Fruit fly (Drosophila melanogaster): Measurements from ENCODE around the gene CG7409.

Gene CG7409

dm6 chr3L:7772160-7772798 is 18.1 kb downstream of the CG7409 start:
- TF ChIP-seq CG11902 (GFP tag; optimal IDR thresholded peaks at IDR 0.05) (no peak), fd85E (GFP tag; optimal IDR thresholded peaks at IDR 0.05) (no peak), svp (GFP tag) (peak; percentile 46), eg (GFP tag; IDR thresholded peaks at IDR 0.05) (no peak), CG6854 (GFP tag; optimal IDR thresholded peaks at IDR 0.05) (no peak), net (GFP tag; optimal IDR thresholded peaks at IDR 0.05) (no peak), Sox102F (GFP tag; optimal IDR thresholded peaks at IDR 0.05) (no peak), CG16779 (tag; optimal IDR thresholded peaks at IDR 0.05) (peak; percentile 28)

dm6 chr3L:7773529-7773928 is 19.3 kb downstream of the CG7409 start:
- TF ChIP-seq Hr4 (GFP tag; optimal IDR thresholded peaks at IDR 0.05) (no peak), vri (GFP tag; optimal IDR thresholded peaks at IDR 0.05) (no peak)

dm6 chr3L:7774698-7775097 is 20.5 kb downstream of the CG7409 start:
- no peak for TF ChIP-seq CG8119 (GFP tag; IDR thresholded peaks at IDR 0.05)
- TF ChIP-seq CG7368 (GFP tag; optimal IDR thresholded peaks at IDR 0.05), result no peak
- no peak for TF ChIP-seq fd59A (GFP tag; optimal IDR thresholded peaks at IDR 0.05)
- no peak for TF ChIP-seq CG16779 (tag; optimal IDR thresholded peaks at IDR 0.05)
- TF ChIP-seq CG3032 (tag; optimal IDR thresholded peaks at IDR 0.05), result no peak
- TF ChIP-seq Sox15 (GFP tag; optimal IDR thresholded peaks at IDR 0.05), result no peak
- no peak for TF ChIP-seq cyc (GFP tag; optimal IDR thresholded peaks at IDR 0.05)
- TF ChIP-seq CG6276 (GFP tag; optimal IDR thresholded peaks at IDR 0.05), result no peak
- TF ChIP-seq CG3919 (GFP tag; optimal IDR thresholded peaks at IDR 0.05), result no peak
- TF ChIP-seq vri (GFP tag; optimal IDR thresholded peaks at IDR 0.05), result no peak
- no peak for TF ChIP-seq CG31627 (GFP tag; optimal IDR thresholded peaks at IDR 0.05)
- TF ChIP-seq lz (GFP tag; optimal IDR thresholded peaks at IDR 0.05), result no peak
- no peak for TF ChIP-seq CG32006 (GFP tag; optimal IDR thresholded peaks at IDR 0.05)

dm6 chr3L:7775365-7775905 is 21.2 kb downstream of the CG7409 start, which contains the start of gene Clk:
Gene Clk (minus strand): TSS chr3L:7775603.
- no peak for TF ChIP-seq CG4318 (GFP tag; optimal IDR thresholded peaks at IDR 0.05)
- peak; percentile 11 for TF ChIP-seq vri (GFP tag; optimal IDR thresholded peaks at IDR 0.05)

dm6 chr3L:7781353-7782050 is 27.3 kb downstream of the CG7409 start:
- TF ChIP-seq vri (GFP tag; optimal IDR thresholded peaks at IDR 0.05) (peak; percentile 58), CG15336 (GFP tag; IDR thresholded peaks at IDR 0.05) (peak; percentile 45; the same call in 1 of the 2 replicates), CG7368 (GFP tag; optimal IDR thresholded peaks at IDR 0.05) (no peak), svp (GFP tag) (peak; percentile 75), dsx (GFP tag; optimal IDR thresholded peaks at IDR 0.05; ENCODE audit: poor library complexity, severe bottlenecking) (peak; percentile 91), fd85E (GFP tag; optimal IDR thresholded peaks at IDR 0.05) (no peak), Met (GFP tag; optimal IDR thresholded peaks at IDR 0.05) (no peak)

- TF ChIP-seq pdm3 (GFP tag; optimal IDR thresholded peaks at IDR 0.05) (no peak), CG10669 (GFP tag; optimal IDR thresholded peaks at IDR 0.05) (no peak), Met (GFP tag; optimal IDR thresholded peaks at IDR 0.05) (peak; percentile 31), achi (GFP tag; optimal IDR thresholded peaks at IDR 0.05) (no peak), Eip75B (GFP tag; optimal IDR thresholded peaks at IDR 0.05) (no peak), CG7368 (GFP tag; optimal IDR thresholded peaks at IDR 0.05) (no peak), Hr38 (GFP tag; optimal IDR thresholded peaks at IDR 0.05) (no peak), Sox102F (GFP tag; optimal IDR thresholded peaks at IDR 0.05) (peak; percentile 20), Ets21C (GFP tag; optimal IDR thresholded peaks at IDR 0.05) (no peak), Gug (GFP tag; IDR thresholded peaks at IDR 0.05) (no peak), CG1621 (tag; optimal IDR thresholded peaks at IDR 0.05) (no peak), Sox14 (GFP tag; optimal IDR thresholded peaks at IDR 0.05) (no peak), CG34406 (GFP tag; optimal IDR thresholded peaks at IDR 0.05) (no peak), Eip78C (GFP tag) (peak; percentile 75), Lpt (GFP tag; optimal IDR thresholded peaks at IDR 0.05) (no peak), spab (GFP tag; optimal IDR thresholded peaks at IDR 0.05) (no peak), dac (GFP tag; optimal IDR thresholded peaks at IDR 0.05) (no peak), Smox (GFP tag; optimal IDR thresholded peaks at IDR 0.05) (no peak), lz (GFP tag; optimal IDR thresholded peaks at IDR 0.05) (no peak), CG6854 (GFP tag; optimal IDR thresholded peaks at IDR 0.05) (no peak)
These were observed 28.0 kb downstream of the CG7409 start for dm6 chr3L:7782051-7782682.
